Worm (Caenorhabditis elegans) whole organism, L4 larva: ENCODE measurements around the gene pgp-13.

Experiments
- F49E8.2 ChIP-seq: sonication (generic microtip); optimal IDR thresholded peaks from 2 replicates; lab custom pipeline; 2016; ENCODE audit warnings: missing compliant biosample characterization, mild to moderate bottlenecking, missing genetic modification characterization, borderline replicate concordance
- Y105C5A.15 ChIP-seq: fragments of 200-800 bp; sonication (Bioruptor generic); IDR thresholded peaks from 2 replicates; pipeline ENCODE4 v1.3.6; 2022; ENCODE audit warnings: missing genetic modification characterization, missing compliant biosample characterization
- ZK546.5 ChIP-seq, 2 experiments: sonication (generic microtip); optimal IDR thresholded peaks; 2 replicates each; lab custom pipeline; 2017; ENCODE audit warnings: missing biosample characterization in 2 of 2, missing genetic modification characterization in 2 of 2
- ceh-20 ChIP-seq: fragments of 200-800 bp; sonication (Bioruptor generic); IDR thresholded peaks from 2 replicates; pipeline ENCODE4 v1.3.6; 2022; ENCODE audit warnings: missing genetic modification reagents, missing genetic modification characterization, missing compliant biosample characterization
- ceh-28 ChIP-seq: fragments of 150-350 bp; optimal IDR thresholded peaks from 2 replicates; lab custom pipeline; 2014; ENCODE audit warnings: missing biosample characterization, missing genetic modification reagents, missing genetic modification characterization
- lin-29 ChIP-seq: fragments of 200-800 bp; sonication (Bioruptor generic); IDR thresholded peaks from 2 replicates; pipeline ENCODE4 v1.3.6; 2022; ENCODE audit warnings: missing genetic modification reagents, missing genetic modification characterization, missing compliant biosample characterization
- lin-38 ChIP-seq: fragments of 200-800 bp; sonication (Bioruptor generic); IDR thresholded peaks from 2 replicates; pipeline ENCODE4 v1.3.6; 2022; ENCODE audit warnings: missing genetic modification reagents, missing genetic modification characterization, missing compliant biosample characterization
- mdl-1 ChIP-seq, 2 experiments: fragments of 150-350 bp in 1 of 2; sonication (generic microtip) in 1 of 2; optimal IDR thresholded peaks; 2 replicates each; lab custom pipeline; 2014 to 2017; ENCODE audit warnings: missing biosample characterization in 2 of 2, missing genetic modification characterization in 2 of 2
- nhr-237 ChIP-seq: sonication (generic microtip); optimal IDR thresholded peaks from 2 replicates; lab custom pipeline; 2017; ENCODE audit warnings: missing biosample characterization, missing genetic modification characterization
- pqm-1 ChIP-seq: sonication (generic microtip); optimal IDR thresholded peaks from 2 replicates; lab custom pipeline; 2017; ENCODE audit warnings: missing biosample characterization, missing genetic modification characterization
- skn-1 ChIP-seq: fragments of 150-350 bp; optimal IDR thresholded peaks from 2 replicates; lab custom pipeline; 2014; ENCODE audit warnings: missing biosample characterization, missing genetic modification characterization
- snpc-1.2 ChIP-seq: fragments of 200-800 bp; sonication (Bioruptor generic); IDR thresholded peaks from 2 replicates; pipeline ENCODE4 v1.3.6; 2022; ENCODE audit warnings: missing genetic modification reagents, missing genetic modification characterization, missing compliant biosample characterization
- spr-3 ChIP-seq: fragments of 200-800 bp; sonication (Bioruptor generic); optimal IDR thresholded peaks from 2 replicates; lab custom pipeline; 2018; ENCODE audit warnings: mild to moderate bottlenecking, missing genetic modification characterization, missing compliant biosample characterization
- zag-1 ChIP-seq: fragments of 150-350 bp; optimal IDR thresholded peaks from 2 replicates; lab custom pipeline; 2014; ENCODE audit warnings: missing biosample characterization, missing genetic modification characterization

- TF ChIP-seq ZK546.5 (tag; optimal IDR thresholded peaks at IDR 0.05; lab: Kevin White, UChicago) (no peak), pqm-1 (tag; lab: Kevin White, UChicago) (no peak), skn-1 (tag; lab: Kevin White, UChicago) (no peak), ceh-28 (tag; lab: Kevin White, UChicago) (no peak), Y105C5A.15 (GFP tag; lab: Robert Waterston, UW) (no peak), F49E8.2 (tag; lab: Kevin White, UChicago) (no peak), lin-38 (GFP tag; lab: Robert Waterston, UW) (no peak), snpc-1.2 (GFP tag; lab: Robert Waterston, UW) (no peak), spr-3 (GFP tag; lab: Kevin White, UChicago) (no peak), nhr-237 (tag; lab: Kevin White, UChicago) (no peak), ceh-20 (GFP tag; lab: Robert Waterston, UW) (no peak), lin-29 (GFP tag; lab: Robert Waterston, UW) (no peak), zag-1 (tag; lab: Kevin White, UChicago) (no peak), mdl-1 (tag; optimal IDR thresholded peaks at IDR 0.05; lab: Kevin White, UChicago) (no peak)
Measured at ce11 chrX:12764009-12764408, 25.5 kb downstream of the pgp-13 start.
